Worm (Caenorhabditis elegans): Measurements from ENCODE around the gene H41C03.1.

H41C03.1 gene

ce11 chrII:5831373-5831772, 22.8 kb upstream of the H41C03.1 start:
- TF ChIP-seq tlp-1 (tag; optimal IDR thresholded peaks at IDR 0.05) = no peak
- no peak for TF ChIP-seq C16A3.4 (tag; optimal IDR thresholded peaks at IDR 0.05)
- TF ChIP-seq sup-37 (GFP tag; optimal IDR thresholded peaks at IDR 0.05) = no peak
- no peak for TF ChIP-seq unc-130 (tag; optimal IDR thresholded peaks at IDR 0.05)
- no peak for TF ChIP-seq nhr-20 (tag; optimal IDR thresholded peaks at IDR 0.05)
- no peak for TF ChIP-seq pax-3 (tag; optimal IDR thresholded peaks at IDR 0.05)
- TF ChIP-seq dsc-1 (tag; optimal IDR thresholded peaks at IDR 0.05) = no peak
- no peak for TF ChIP-seq aly-2 (tag; optimal IDR thresholded peaks at IDR 0.05)
- no peak for TF ChIP-seq unc-98 (GFP tag; IDR thresholded peaks at IDR 0.05)
- no peak for TF ChIP-seq Y116A8C.19 (tag; optimal IDR thresholded peaks at IDR 0.05; ENCODE audit: borderline replicate concordance)
- TF ChIP-seq hpl-2 (GFP tag; optimal IDR thresholded peaks at IDR 0.05) = no peak
- no peak for TF ChIP-seq elt-2 (tag; optimal IDR thresholded peaks at IDR 0.05)
- no peak for TF ChIP-seq ztf-11 (tag; optimal IDR thresholded peaks at IDR 0.05)

ce11 chrII:5833136-5833535, 21.1 kb upstream of the H41C03.1 start, which contains the start of gene gtap-1:
Gene gtap-1 (minus strand): TSS chrII:5833236.
- TF ChIP-seq nhr-85 (tag) = no peak
- TF ChIP-seq unc-130 (tag; optimal IDR thresholded peaks at IDR 0.05) = no peak
- TF ChIP-seq mep-1 (tag; optimal IDR thresholded peaks at IDR 0.05) = no peak
- no peak for TF ChIP-seq tbx-2 (tag; optimal IDR thresholded peaks at IDR 0.05)
- TF ChIP-seq snpc-4 (tag; optimal IDR thresholded peaks at IDR 0.05) = no peak
- no peak for TF ChIP-seq blmp-1 (tag; optimal IDR thresholded peaks at IDR 0.05)
- TF ChIP-seq ztf-11 (tag; optimal IDR thresholded peaks at IDR 0.05) = no peak
- TF ChIP-seq nhr-19 (GFP tag; conservative IDR thresholded peaks at IDR 0.05) = no peak
- no peak for TF ChIP-seq lin-35 (GFP tag; optimal IDR thresholded peaks at IDR 0.05)
- TF ChIP-seq swsn-7 (tag; optimal IDR thresholded peaks at IDR 0.05) = no peak
- TF ChIP-seq fkh-8 (tag; optimal IDR thresholded peaks at IDR 0.05) = no peak
- no peak for TF ChIP-seq pqm-1 (tag; optimal IDR thresholded peaks at IDR 0.05)
- TF ChIP-seq snu-23 (GFP tag; optimal IDR thresholded peaks at IDR 0.05) = no peak
- TF ChIP-seq elt-3 (tag; optimal IDR thresholded peaks at IDR 0.05) = no peak
- no peak for TF ChIP-seq lin-39 (tag; optimal IDR thresholded peaks at IDR 0.05)

ce11 chrII:5835146-5835545, 19.1 kb upstream of the H41C03.1 start:
- no peak for TF ChIP-seq dpl-1 (GFP tag; optimal IDR thresholded peaks at IDR 0.05)
- TF ChIP-seq ceh-90 (tag; optimal IDR thresholded peaks at IDR 0.05) = no peak
- TF ChIP-seq lin-39 (tag; optimal IDR thresholded peaks at IDR 0.05) = no peak
- no peak for TF ChIP-seq fkh-4 (tag; optimal IDR thresholded peaks at IDR 0.05; ENCODE audit: borderline replicate concordance)
- TF ChIP-seq lin-13 (GFP tag; optimal IDR thresholded peaks at IDR 0.05) = no peak
- no peak for TF ChIP-seq blmp-1 (tag; optimal IDR thresholded peaks at IDR 0.05)
- no peak for TF ChIP-seq Y116A8C.19 (tag; optimal IDR thresholded peaks at IDR 0.05; ENCODE audit: borderline replicate concordance)
- TF ChIP-seq egl-27 (tag; optimal IDR thresholded peaks at IDR 0.05) = no peak
- no peak for TF ChIP-seq nhr-90 (tag; optimal IDR thresholded peaks at IDR 0.05; ENCODE audit: poor library complexity)
- no peak for TF ChIP-seq vab-15 (tag; optimal IDR thresholded peaks at IDR 0.05)
- no peak for TF ChIP-seq efl-1 (optimal IDR thresholded peaks at IDR 0.05)
- no peak for TF ChIP-seq efl-1 (GFP tag; optimal IDR thresholded peaks at IDR 0.05 in 1 of 2)
- TF ChIP-seq sptf-1 (tag; optimal IDR thresholded peaks at IDR 0.05) = no peak
- no peak for TF ChIP-seq F16B12.6 (tag; optimal IDR thresholded peaks at IDR 0.05)
- TF ChIP-seq hlh-4 (tag; optimal IDR thresholded peaks at IDR 0.05) = no peak
- no peak for TF ChIP-seq C16A3.4 (tag; optimal IDR thresholded peaks at IDR 0.05)
- TF ChIP-seq mef-2 (tag; optimal IDR thresholded peaks at IDR 0.05) = no peak
- no peak for TF ChIP-seq lin-15B (tag; optimal IDR thresholded peaks at IDR 0.05)
- TF ChIP-seq fos-1 (tag; optimal IDR thresholded peaks at IDR 0.05) = no peak
- TF ChIP-seq unc-130 (tag; optimal IDR thresholded peaks at IDR 0.05) = no peak
- TF ChIP-seq ceh-8 (GFP tag; optimal IDR thresholded peaks at IDR 0.05) = no peak
